Worm (Caenorhabditis elegans) whole organism, late embryonic: ENCODE results near the gene fat-2.

Experiments used
- ceh-19 ChIP-seq: fragments of 200-800 bp; sonication (Bioruptor generic); optimal IDR thresholded peaks from 2 replicates; lab custom pipeline; 2018; ENCODE audit warnings: mild to moderate bottlenecking, missing genetic modification characterization, missing compliant biosample characterization
- ceh-30 ChIP-seq: fragments of 150-350 bp; optimal IDR thresholded peaks from 2 replicates; lab custom pipeline; 2014; ENCODE audit warnings: missing biosample characterization, missing genetic modification characterization
- ceh-48 ChIP-seq: sonication (generic microtip); optimal IDR thresholded peaks from 2 replicates; lab custom pipeline; 2016; ENCODE audit warnings: missing genetic modification characterization, inconsistent platforms, missing compliant biosample characterization
- elt-2 ChIP-seq: sonication (generic microtip); optimal IDR thresholded peaks from 2 replicates; lab custom pipeline; 2016; ENCODE audit warnings: missing genetic modification reagents, missing genetic modification characterization, missing compliant biosample characterization
- ets-4 ChIP-seq: sonication (generic microtip); optimal IDR thresholded peaks from 2 replicates; lab custom pipeline; 2016; ENCODE audit warnings: missing genetic modification characterization, missing compliant biosample characterization
- gmeb-2 ChIP-seq: sonication (generic microtip); optimal IDR thresholded peaks from 2 replicates; lab custom pipeline; 2016; ENCODE audit warnings: missing genetic modification characterization, inconsistent platforms, missing compliant biosample characterization
- pag-3 ChIP-seq: sonication (generic microtip); optimal IDR thresholded peaks from 2 replicates; lab custom pipeline; 2016; ENCODE audit warnings: missing compliant biosample characterization, missing genetic modification characterization, borderline replicate concordance
- unc-86 ChIP-seq: sonication (generic microtip); optimal IDR thresholded peaks from 2 replicates; lab custom pipeline; 2016; ENCODE audit warnings: missing genetic modification characterization, missing compliant biosample characterization

DNA sequence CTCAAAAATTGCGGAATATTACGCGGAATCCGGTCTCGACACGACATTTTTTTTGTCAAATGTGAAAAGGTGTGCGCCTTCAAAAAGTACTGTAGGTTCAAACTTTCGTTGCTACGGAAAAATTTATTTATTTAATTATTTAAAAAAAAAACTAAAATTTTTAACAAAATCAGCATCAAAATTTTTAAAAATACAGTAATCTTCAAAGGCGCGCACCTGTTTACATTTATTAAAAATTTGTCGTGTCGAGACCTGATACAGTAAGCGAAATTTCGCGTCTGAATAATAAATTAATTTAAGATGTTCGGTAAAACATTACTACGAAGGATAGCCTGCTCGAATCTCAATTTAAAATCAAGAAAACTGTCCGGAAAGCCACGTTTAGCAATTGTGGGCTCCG, 48.0 kb downstream of the fat-2 start, which contains the start of gene Y62E10A.6:
- no peak for TF ChIP-seq pag-3
- TF ChIP-seq elt-2 (tag; lab: Kevin White, UChicago) = no peak
- TF ChIP-seq ceh-19 (GFP tag; lab: Kevin White, UChicago) = no peak
- TF ChIP-seq gmeb-2 (tag; lab: Kevin White, UChicago) = no peak
- no peak for TF ChIP-seq ets-4 (tag; lab: Kevin White, UChicago)
- no peak for TF ChIP-seq ceh-48
- no peak for TF ChIP-seq ceh-30 (tag; lab: Kevin White, UChicago)
- TF ChIP-seq unc-86 (tag; lab: Kevin White, UChicago) = no peak
